Worm (Caenorhabditis elegans) whole organism, late embryonic: ENCODE results near the gene rfip-2.

Source experiments
- F13H6.1 ChIP-seq: sonication (generic microtip); optimal IDR thresholded peaks from 2 replicates; lab custom pipeline; 2016; ENCODE audit warnings: missing genetic modification characterization, missing compliant biosample characterization
- K02D7.2 ChIP-seq: sonication (generic microtip); optimal IDR thresholded peaks from 2 replicates; lab custom pipeline; 2017; ENCODE audit warnings: mild to moderate bottlenecking, missing genetic modification characterization, missing compliant biosample characterization
- T23F11.4 ChIP-seq: fragments of 200-800 bp; sonication (Bioruptor generic); optimal IDR thresholded peaks from 2 replicates; lab custom pipeline; 2018; ENCODE audit warnings: mild to moderate bottlenecking, missing genetic modification characterization, missing compliant biosample characterization
- Y22D7AL.16 ChIP-seq: sonication (generic microtip); optimal IDR thresholded peaks from 2 replicates; lab custom pipeline; 2016; ENCODE audit warnings: missing genetic modification characterization, missing compliant biosample characterization
- ahr-1 ChIP-seq: sonication (generic microtip); optimal IDR thresholded peaks from 2 replicates; lab custom pipeline; 2016; ENCODE audit warnings: missing genetic modification characterization, missing compliant biosample characterization
- ama-1 ChIP-seq: fragments of 150-350 bp; optimal IDR thresholded peaks from 2 replicates; lab custom pipeline; 2014
- ceh-14 ChIP-seq: sonication (generic microtip); optimal IDR thresholded peaks from 2 replicates; lab custom pipeline; 2016; ENCODE audit warnings: missing genotype, missing genetic modification characterization, missing compliant biosample characterization
- ceh-18 ChIP-seq: sonication (generic microtip); optimal IDR thresholded peaks from 2 replicates; lab custom pipeline; 2016; ENCODE audit warnings: missing genetic modification characterization, missing compliant biosample characterization
- ceh-19 ChIP-seq: fragments of 200-800 bp; sonication (Bioruptor generic); optimal IDR thresholded peaks from 2 replicates; lab custom pipeline; 2018; ENCODE audit warnings: mild to moderate bottlenecking, missing genetic modification characterization, missing compliant biosample characterization
- ceh-2 ChIP-seq: sonication (generic microtip); optimal IDR thresholded peaks from 2 replicates; lab custom pipeline; 2016; ENCODE audit warnings: missing genotype, missing genetic modification characterization, missing compliant biosample characterization
- ceh-22 ChIP-seq: sonication (generic microtip); optimal IDR thresholded peaks from 2 replicates; lab custom pipeline; 2017; ENCODE audit warnings: missing biosample characterization, missing genetic modification characterization
- ceh-24 ChIP-seq: sonication (generic microtip); optimal IDR thresholded peaks from 2 replicates; lab custom pipeline; 2016; ENCODE audit warnings: mild to moderate bottlenecking, missing genetic modification characterization, missing compliant biosample characterization
- ceh-31 ChIP-seq: sonication (generic microtip); optimal IDR thresholded peaks from 2 replicates; lab custom pipeline; 2016; ENCODE audit warnings: missing genetic modification characterization, missing compliant biosample characterization
- ceh-34 ChIP-seq: sonication (generic microtip); optimal IDR thresholded peaks from 2 replicates; lab custom pipeline; 2016; ENCODE audit warnings: mild to moderate bottlenecking, missing genetic modification characterization, missing compliant biosample characterization
- ceh-45 ChIP-seq: fragments of 200-800 bp; sonication (Bioruptor generic); IDR thresholded peaks from 2 replicates; pipeline ENCODE4 v1.3.6; 2022; ENCODE audit warnings: missing genetic modification reagents, missing genetic modification characterization, missing compliant biosample characterization
- ceh-48 ChIP-seq: sonication (generic microtip); optimal IDR thresholded peaks from 2 replicates; lab custom pipeline; 2016; ENCODE audit warnings: missing genetic modification characterization, inconsistent platforms, missing compliant biosample characterization
- ceh-6 ChIP-seq: fragments of 200-800 bp; sonication (Bioruptor generic); optimal IDR thresholded peaks from 2 replicates; lab custom pipeline; 2018; ENCODE audit warnings: mild to moderate bottlenecking, missing genetic modification characterization, missing compliant biosample characterization
- ceh-9 ChIP-seq: sonication (generic microtip); optimal IDR thresholded peaks from 2 replicates; lab custom pipeline; 2016; ENCODE audit warnings: mild to moderate bottlenecking, missing genetic modification characterization, inconsistent platforms, missing compliant biosample characterization
- dve-1 ChIP-seq: sonication (generic microtip); optimal IDR thresholded peaks from 2 replicates; lab custom pipeline; 2017; ENCODE audit warnings: antibody characterized with exemption, mild to moderate bottlenecking, missing genetic modification characterization, missing compliant biosample characterization
- elt-2 ChIP-seq: sonication (generic microtip); optimal IDR thresholded peaks from 2 replicates; lab custom pipeline; 2016; ENCODE audit warnings: missing genetic modification reagents, missing genetic modification characterization, missing compliant biosample characterization
- eyg-1 ChIP-seq: sonication (generic microtip); optimal IDR thresholded peaks from 2 replicates; lab custom pipeline; 2016; ENCODE audit warnings: missing genotype, missing genetic modification characterization, missing compliant biosample characterization
- fax-1 ChIP-seq: sonication (generic microtip); optimal IDR thresholded peaks from 2 replicates; lab custom pipeline; 2016; ENCODE audit warnings: missing genotype, missing genetic modification characterization, missing compliant biosample characterization
- fkh-6 ChIP-seq: sonication (generic microtip); optimal IDR thresholded peaks from 2 replicates; lab custom pipeline; 2016; ENCODE audit warnings: missing genetic modification characterization, missing compliant biosample characterization
- hlh-13 ChIP-seq: fragments of 200-800 bp; sonication (Bioruptor generic); optimal IDR thresholded peaks from 2 replicates; lab custom pipeline; 2018; ENCODE audit warnings: mild to moderate bottlenecking, missing genetic modification characterization, missing compliant biosample characterization
- hlh-8 ChIP-seq: sonication (generic microtip); optimal IDR thresholded peaks from 2 replicates; lab custom pipeline; 2016; ENCODE audit warnings: missing genotype, missing genetic modification characterization, missing compliant biosample characterization
- lim-6 ChIP-seq: sonication (generic microtip); optimal IDR thresholded peaks from 2 replicates; lab custom pipeline; 2016; ENCODE audit warnings: missing genetic modification characterization, missing compliant biosample characterization
- lin-11 ChIP-seq: fragments of 200-800 bp; sonication (Bioruptor generic); optimal IDR thresholded peaks from 2 replicates; lab custom pipeline; 2018; ENCODE audit warnings: mild to moderate bottlenecking, missing genetic modification characterization, missing compliant biosample characterization
- nhr-11 ChIP-seq: fragments of 150-350 bp; optimal IDR thresholded peaks from 2 replicates; lab custom pipeline; 2014; ENCODE audit warnings: missing biosample characterization, missing genetic modification characterization
- pax-1 ChIP-seq: fragments of 150-350 bp; optimal IDR thresholded peaks from 2 replicates; lab custom pipeline; 2014; ENCODE audit warnings: missing biosample characterization, missing genetic modification characterization
- pha-2 ChIP-seq: sonication (generic microtip); optimal IDR thresholded peaks from 2 replicates; lab custom pipeline; 2017; ENCODE audit warnings: mild to moderate bottlenecking, missing genetic modification characterization, missing compliant biosample characterization
- pha-4 ChIP-seq: fragments of 150-350 bp; optimal IDR thresholded peaks from 2 replicates; lab custom pipeline; 2018; ENCODE audit warnings: missing biosample characterization, missing genetic modification reagents, missing genetic modification characterization
- ref-2 ChIP-seq: sonication (generic microtip); optimal IDR thresholded peaks from 2 replicates; lab custom pipeline; 2016; ENCODE audit warnings: missing genetic modification characterization, missing compliant biosample characterization
- rnt-1 ChIP-seq: sonication (generic microtip); optimal IDR thresholded peaks from 2 replicates; lab custom pipeline; 2016; ENCODE audit warnings: missing genetic modification characterization, missing compliant biosample characterization
- sdc-2 ChIP-seq: sonication (generic microtip); optimal IDR thresholded peaks from 2 replicates; lab custom pipeline; 2016; ENCODE audit warnings: missing genotype, missing genetic modification characterization, missing compliant biosample characterization
- sox-2 ChIP-seq: fragments of 200-800 bp; sonication (Bioruptor generic); IDR thresholded peaks from 2 replicates; pipeline ENCODE4 v1.3.6; 2022; ENCODE audit warnings: missing genetic modification reagents, missing genetic modification characterization, missing compliant biosample characterization
- sox-4 ChIP-seq: sonication (generic microtip); optimal IDR thresholded peaks from 2 replicates; lab custom pipeline; 2017; ENCODE audit warnings: mild to moderate bottlenecking, missing genetic modification characterization, inconsistent platforms, missing compliant biosample characterization
- syd-9 ChIP-seq: sonication (generic microtip); optimal IDR thresholded peaks from 2 replicates; lab custom pipeline; 2016; ENCODE audit warnings: mild to moderate bottlenecking, missing genetic modification characterization, moderate library complexity, missing compliant biosample characterization
- ttx-3 ChIP-seq: sonication (generic microtip); optimal IDR thresholded peaks from 2 replicates; lab custom pipeline; 2016; ENCODE audit warnings: missing genetic modification reagents, missing genetic modification characterization, missing compliant biosample characterization
- unc-3 ChIP-seq, 2 experiments: fragments of 200-800 bp in 1 of 2; sonication (Bioruptor generic) in 1 of 2; sonication (generic microtip) in 1 of 2; conservative IDR thresholded peaks in 1 of 2; optimal IDR thresholded peaks in 1 of 2; 2 replicates each; pipeline versions ENCODE4 v1.3.6 to Lab custom; 2016 to 2022; ENCODE audit warnings: missing compliant biosample characterization in 2 of 2, missing genetic modification characterization in 2 of 2, missing genetic modification reagents in 1 of 2
- unc-42 ChIP-seq: sonication (generic microtip); optimal IDR thresholded peaks from 2 replicates; lab custom pipeline; 2016; ENCODE audit warnings: missing genotype, missing genetic modification characterization, missing compliant biosample characterization
- unc-55 ChIP-seq: sonication (generic microtip); optimal IDR thresholded peaks from 2 replicates; lab custom pipeline; 2017; ENCODE audit warnings: missing biosample characterization, missing genetic modification reagents, missing genetic modification characterization
- ztf-16 ChIP-seq: sonication (generic microtip); optimal IDR thresholded peaks from 2 replicates; lab custom pipeline; 2017; ENCODE audit warnings: missing genetic modification characterization, missing compliant biosample characterization

rfip-2 gene

ce11 chrII:750155-750554 is 26.6 kb downstream of the rfip-2 start, which contains the start of gene snt-6:
Gene snt-6, minus strand, starts transcription at chrII:750212.
- TF ChIP-seq ceh-31 (tag; lab: Kevin White, UChicago) (no peak), lin-11 (tag; lab: Kevin White, UChicago) (no peak), elt-2 (no peak), ceh-14 (tag; lab: Kevin White, UChicago) (no peak), fkh-6 (tag; lab: Kevin White, UChicago) (no peak), sdc-2 (tag; lab: Kevin White, UChicago) (no peak), ceh-2 (tag; lab: Kevin White, UChicago) (no peak), ceh-19 (GFP tag; lab: Kevin White, UChicago) (no peak), Y22D7AL.16 (tag; lab: Kevin White, UChicago) (no peak), sox-4 (tag; lab: Kevin White, UChicago) (no peak), rnt-1 (tag; lab: Kevin White, UChicago) (no peak), eyg-1 (tag; lab: Kevin White, UChicago) (no peak), ahr-1 (tag; lab: Kevin White, UChicago) (no peak), fax-1 (tag; lab: Kevin White, UChicago) (no peak), K02D7.2 (no peak), ceh-24 (tag; lab: Kevin White, UChicago) (no peak)
- TF ChIP-seq, all 69 proteins: peak for 0

ce11 chrII:751850-752249 is 28.3 kb downstream of the rfip-2 start:
- no peak for TF ChIP-seq ztf-16 (tag; lab: Kevin White, UChicago)
- TF ChIP-seq hlh-13 (GFP tag; lab: Kevin White, UChicago), result no peak
- no peak for TF ChIP-seq pax-1
- TF ChIP-seq pha-4 (tag; lab: Kevin White, UChicago), result no peak
- no peak for TF ChIP-seq ama-1
- TF ChIP-seq T23F11.4 (GFP tag; lab: Kevin White, UChicago), result no peak
- TF ChIP-seq ceh-9, result no peak
- no peak for TF ChIP-seq ceh-18
- no peak for TF ChIP-seq sdc-2 (tag; lab: Kevin White, UChicago)
- no peak for TF ChIP-seq unc-3 (GFP tag; conservative IDR thresholded peaks at IDR 0.05; lab: Robert Waterston, UW)
- no peak for TF ChIP-seq unc-3 (tag; optimal IDR thresholded peaks at IDR 0.05; lab: Kevin White, UChicago)
- TF ChIP-seq unc-55, result no peak
- no peak for TF ChIP-seq ttx-3 (tag; lab: Kevin White, UChicago)
- no peak for TF ChIP-seq hlh-8 (tag; lab: Kevin White, UChicago)
- no peak for TF ChIP-seq unc-42 (tag; lab: Kevin White, UChicago)
- no peak for TF ChIP-seq fkh-6 (tag; lab: Kevin White, UChicago)

- no peak for TF ChIP-seq ceh-48
- no peak for TF ChIP-seq ceh-18
- TF ChIP-seq ceh-6 (GFP tag; lab: Kevin White, UChicago), result no peak
- TF ChIP-seq unc-42 (tag; lab: Kevin White, UChicago), result no peak
- no peak for TF ChIP-seq F13H6.1
- TF ChIP-seq ref-2 (tag; lab: Kevin White, UChicago), result no peak
- TF ChIP-seq, all 69 proteins: peak for 0
Observed at ce11 chrII:753469-753868, 29.9 kb downstream of the rfip-2 start.

DNA sequence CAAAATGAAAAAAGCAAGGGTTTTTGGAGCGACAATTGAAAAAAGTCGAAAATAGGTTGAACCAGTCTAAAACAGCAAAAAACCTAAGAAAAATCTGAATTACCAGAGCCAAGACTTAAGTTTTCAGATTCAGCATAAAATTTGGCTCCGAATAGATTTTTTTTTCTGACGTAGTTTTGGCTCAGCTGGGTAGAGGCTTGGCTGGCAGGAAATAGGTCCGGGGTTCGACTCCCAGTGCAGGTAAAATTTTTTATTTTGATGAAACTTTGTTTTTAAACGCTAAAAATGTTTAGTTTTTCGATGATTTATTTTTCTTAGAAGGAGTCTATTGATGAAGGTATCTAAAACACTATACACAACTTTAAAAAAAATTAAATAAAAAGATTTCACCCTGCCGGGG is 31.4 kb downstream of the rfip-2 start:
- TF ChIP-seq hlh-13 (GFP tag; lab: Kevin White, UChicago) (no peak), ceh-45 (GFP tag; lab: Robert Waterston, UW) (no peak), ceh-34 (tag; lab: Kevin White, UChicago) (no peak), lim-6 (tag; lab: Kevin White, UChicago) (no peak), nhr-11 (no peak), sdc-2 (tag; lab: Kevin White, UChicago) (no peak), sox-2 (no peak), syd-9 (tag; lab: Kevin White, UChicago) (no peak), dve-1 (tag; lab: Kevin White, UChicago) (no peak), ceh-24 (tag; lab: Kevin White, UChicago) (no peak), eyg-1 (tag; lab: Kevin White, UChicago) (no peak), pha-2 (no peak), ceh-22 (no peak), ceh-31 (tag; lab: Kevin White, UChicago) (no peak)
